Fruit fly (Drosophila melanogaster): ENCODE results near the gene mfas.

Gene mfas

DNA sequence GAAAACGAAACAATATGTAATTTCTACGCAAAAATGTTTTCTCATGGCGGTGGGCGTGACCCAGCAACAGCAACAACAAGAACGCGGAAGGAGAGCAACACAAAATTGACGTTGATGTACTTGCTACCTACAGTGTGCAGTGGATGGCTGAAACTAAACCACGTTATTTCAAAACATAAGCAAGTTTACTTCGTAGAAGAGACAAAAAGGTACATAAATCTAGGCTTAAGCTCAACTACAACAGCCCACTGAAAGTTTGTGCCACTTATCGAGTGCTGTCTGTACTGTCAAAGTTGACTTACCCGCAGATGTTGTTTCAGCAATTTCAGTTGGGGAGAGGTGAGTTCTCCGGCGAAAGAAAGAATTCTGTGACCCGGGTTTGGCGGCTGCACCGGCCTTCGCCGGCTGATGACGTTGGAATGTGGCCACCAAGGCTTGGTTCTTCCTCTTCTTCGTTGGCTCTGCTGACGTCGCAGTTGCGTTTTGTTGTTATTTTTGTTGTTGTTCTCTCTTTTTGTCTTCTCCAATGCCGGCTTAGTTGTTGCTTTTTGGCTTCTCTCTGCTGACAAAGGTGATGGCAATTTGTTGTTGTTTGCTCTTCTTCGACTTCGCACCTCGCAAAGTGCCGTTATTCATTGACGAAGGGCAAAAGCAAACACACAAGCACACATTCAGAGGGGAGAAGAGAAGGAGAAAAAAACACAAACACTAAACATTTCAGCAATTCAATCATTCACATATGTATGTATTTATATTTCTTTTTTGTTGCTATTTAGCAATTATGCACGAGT is 45.8 kb downstream of the mfas start:
- TF ChIP-seq CG11902 (GFP tag; optimal IDR thresholded peaks at IDR 0.05): peak; percentile 50
- TF ChIP-seq net (GFP tag; optimal IDR thresholded peaks at IDR 0.05): peak; percentile 55
- TF ChIP-seq CG6276 (GFP tag; optimal IDR thresholded peaks at IDR 0.05): peak; percentile 16
- peak; percentile 87 for TF ChIP-seq Hr39 (GFP tag; optimal IDR thresholded peaks at IDR 0.05)
- TF ChIP-seq CG3032 (tag; optimal IDR thresholded peaks at IDR 0.05): peak; percentile 53
- peak; percentile 21 to 45 for TF ChIP-seq salr (GFP tag; optimal IDR thresholded peaks at IDR 0.05)
- peak; percentile 60 for TF ChIP-seq CG7368 (GFP tag; optimal IDR thresholded peaks at IDR 0.05)
- TF ChIP-seq vri (GFP tag; optimal IDR thresholded peaks at IDR 0.05): peak; percentile 53
- TF ChIP-seq svp (GFP tag): peak; percentile 93
- TF ChIP-seq Gug (GFP tag; IDR thresholded peaks at IDR 0.05): no peak
- peak; percentile 74 for TF ChIP-seq eg (GFP tag; IDR thresholded peaks at IDR 0.05)
- peak; percentile 48 for TF ChIP-seq dsx (GFP tag; optimal IDR thresholded peaks at IDR 0.05; ENCODE audit: poor library complexity, severe bottlenecking)
- peak; percentile 66 for TF ChIP-seq Eip75B (GFP tag; optimal IDR thresholded peaks at IDR 0.05)
- TF ChIP-seq Eip78C (GFP tag): peak; percentile 87
- peak; percentile 80 for TF ChIP-seq topi (GFP tag; optimal IDR thresholded peaks at IDR 0.05)
- TF ChIP-seq Blimp-1 (GFP tag; optimal IDR thresholded peaks at IDR 0.05): no peak
- TF ChIP-seq fd59A (GFP tag; optimal IDR thresholded peaks at IDR 0.05): peak; percentile 35
- peak; percentile 67 for TF ChIP-seq CG32006 (GFP tag; optimal IDR thresholded peaks at IDR 0.05)
- no peak for TF ChIP-seq CG9139 (GFP tag; optimal IDR thresholded peaks at IDR 0.05)
- peak; percentile 84 for TF ChIP-seq Met (GFP tag; optimal IDR thresholded peaks at IDR 0.05)
- TF ChIP-seq CG16779 (tag; optimal IDR thresholded peaks at IDR 0.05): no peak
- TF ChIP-seq CG15336 (GFP tag; IDR thresholded peaks at IDR 0.05): peak; percentile 60
- TF ChIP-seq OdsH (GFP tag; optimal IDR thresholded peaks at IDR 0.05): peak; percentile 63
- no peak for TF ChIP-seq dac (GFP tag; optimal IDR thresholded peaks at IDR 0.05)
- peak; percentile 59 for TF ChIP-seq CG10631 (GFP tag; optimal IDR thresholded peaks at IDR 0.05)
- peak; percentile 37 to 70 for TF ChIP-seq ss (GFP tag; optimal IDR thresholded peaks at IDR 0.05)
- TF ChIP-seq Lpt (GFP tag; optimal IDR thresholded peaks at IDR 0.05): no peak
- peak; percentile 79 for TF ChIP-seq Sox102F (GFP tag; optimal IDR thresholded peaks at IDR 0.05)
- no peak for TF ChIP-seq CG8319 (GFP tag; optimal IDR thresholded peaks at IDR 0.05)
- peak; percentile 33 for TF ChIP-seq CG11762 (GFP tag; optimal IDR thresholded peaks at IDR 0.05; ENCODE audit: insufficient read depth)
- TF ChIP-seq spab (GFP tag; optimal IDR thresholded peaks at IDR 0.05): peak; percentile 61
- peak; percentile 64 for TF ChIP-seq CG3919 (GFP tag; optimal IDR thresholded peaks at IDR 0.05)
- TF ChIP-seq Smox (GFP tag; optimal IDR thresholded peaks at IDR 0.05): peak; percentile 75
- peak; percentile 3 for TF ChIP-seq Eip93F (GFP tag; optimal IDR thresholded peaks at IDR 0.05)
- TF ChIP-seq lz (GFP tag; optimal IDR thresholded peaks at IDR 0.05): peak; percentile 76
- peak; percentile 65 for TF ChIP-seq CG1621 (tag; optimal IDR thresholded peaks at IDR 0.05)
- peak; percentile 77 for TF ChIP-seq Sox14 (GFP tag; optimal IDR thresholded peaks at IDR 0.05)
- peak; percentile 85 for TF ChIP-seq CG31627 (GFP tag; optimal IDR thresholded peaks at IDR 0.05)
- TF ChIP-seq CG6808 (GFP tag; optimal IDR thresholded peaks at IDR 0.05): peak; percentile 57
- peak; percentile 55 for TF ChIP-seq CG8632 (GFP tag; optimal IDR thresholded peaks at IDR 0.05)
- TF ChIP-seq CG6163 (GFP tag; IDR thresholded peaks at IDR 0.05): peak; percentile 72
- peak; percentile 84 for TF ChIP-seq cyc (GFP tag; optimal IDR thresholded peaks at IDR 0.05)
- TF ChIP-seq Ets96B (tag; optimal IDR thresholded peaks at IDR 0.05): peak; percentile 59
- TF ChIP-seq CG6854 (GFP tag; optimal IDR thresholded peaks at IDR 0.05): no peak
- peak; percentile 69 for TF ChIP-seq CG6792 (GFP tag; optimal IDR thresholded peaks at IDR 0.05)
- TF ChIP-seq CG8119 (GFP tag; IDR thresholded peaks at IDR 0.05): peak; percentile 41; the same call in 2 of the 3 replicates
- peak; percentile 68 for TF ChIP-seq CG34406 (GFP tag; optimal IDR thresholded peaks at IDR 0.05)
- no peak for TF ChIP-seq fd85E (GFP tag; optimal IDR thresholded peaks at IDR 0.05)
- peak; percentile 68 for TF ChIP-seq achi (GFP tag; optimal IDR thresholded peaks at IDR 0.05)
- no peak for TF ChIP-seq CG11294 (GFP tag; IDR thresholded peaks at IDR 0.05)

Measured in whole organism, prepupa.